Worm (Caenorhabditis elegans) whole organism, L2 larva: ENCODE results near the gene srv-25.

Source experiments
- alr-1 ChIP-seq: fragments of 150-350 bp; optimal IDR thresholded peaks from 2 replicates; lab custom pipeline; 2014; ENCODE audit warnings: missing biosample characterization, missing genetic modification characterization
- ama-1 ChIP-seq: fragments of 150-350 bp; optimal IDR thresholded peaks from 2 replicates; lab custom pipeline; 2018; ENCODE audit warnings: inconsistent platforms
- blmp-1 ChIP-seq: sonication (generic microtip); optimal IDR thresholded peaks from 2 replicates; lab custom pipeline; 2017; ENCODE audit warnings: missing genetic modification characterization, mild to moderate bottlenecking, missing compliant biosample characterization, antibody characterized with exemption, moderate library complexity; ENCODE audit not compliant: insufficient read depth
- egl-27 ChIP-seq: sonication (generic microtip); optimal IDR thresholded peaks from 3 replicates; lab custom pipeline; 2017; ENCODE audit warnings: missing biosample characterization, missing genetic modification reagents, missing genetic modification characterization
- nhr-237 ChIP-seq: fragments of 150-350 bp; optimal IDR thresholded peaks from 2 replicates; lab custom pipeline; 2014; ENCODE audit warnings: missing biosample characterization, missing genetic modification characterization
- nhr-6 ChIP-seq: fragments of 150-350 bp; optimal IDR thresholded peaks from 2 replicates; lab custom pipeline; 2014; ENCODE audit warnings: missing biosample characterization, missing genetic modification characterization
- snpc-4 ChIP-seq: fragments of 150-350 bp; optimal IDR thresholded peaks from 2 replicates; lab custom pipeline; 2014; ENCODE audit warnings: missing biosample characterization, missing genetic modification characterization
- zag-1 ChIP-seq: fragments of 150-350 bp; optimal IDR thresholded peaks from 2 replicates; lab custom pipeline; 2014; ENCODE audit warnings: missing biosample characterization, missing genetic modification characterization
- ztf-11 ChIP-seq: sonication (generic microtip); optimal IDR thresholded peaks from 2 replicates; lab custom pipeline; 2017; ENCODE audit warnings: missing biosample characterization, missing genetic modification characterization

ce11 chrIV:6307439-6307838, 3.9 kb upstream of the srv-25 start, which contains the start of gene csp-2:
- no peak for TF ChIP-seq blmp-1 (tag; lab: Kevin White, UChicago)
- no peak for TF ChIP-seq ama-1 (lab: Kevin White, UChicago)
- no peak for TF ChIP-seq nhr-6 (tag; lab: Kevin White, UChicago)
- TF ChIP-seq snpc-4 (tag; lab: Kevin White, UChicago) = no peak
- TF ChIP-seq zag-1 = no peak
- TF ChIP-seq ztf-11 (tag; lab: Kevin White, UChicago) = no peak
- no peak for TF ChIP-seq nhr-237 (tag; lab: Kevin White, UChicago)
- no peak for TF ChIP-seq alr-1 (tag; lab: Kevin White, UChicago)
- no peak for TF ChIP-seq egl-27 (tag; lab: Kevin White, UChicago)
